Fruit fly (Drosophila melanogaster) whole organism, wandering third instar larva: ENCODE results near the gene CG43339.

Source experiments
- Abd-B ChIP-seq: fragments of >200 bp; optimal IDR thresholded peaks from 2 replicates; lab custom pipeline; 2017; ENCODE audit warnings: missing biosample characterization, missing genetic modification characterization
- CG32264 ChIP-seq: fragments of 200-800 bp; sonication (Bioruptor generic); optimal IDR thresholded peaks from 2 replicates; lab custom pipeline; 2016; ENCODE audit warnings: missing biosample characterization, missing genetic modification characterization
- CG9705 ChIP-seq: fragments of 200-800 bp; sonication (Bioruptor generic); optimal IDR thresholded peaks from 2 replicates; lab custom pipeline; 2018; ENCODE audit warnings: missing biosample characterization, mild to moderate bottlenecking, missing genetic modification characterization
- CrebA ChIP-seq: fragments of 200-800 bp; sonication (Bioruptor generic); optimal IDR thresholded peaks from 2 replicates; lab custom pipeline; 2016; ENCODE audit warnings: missing biosample characterization, mild to moderate bottlenecking, missing genetic modification characterization, borderline replicate concordance
- Dfd ChIP-seq: fragments of >200 bp; optimal IDR thresholded peaks from 2 replicates; lab custom pipeline; 2017; ENCODE audit warnings: missing biosample characterization, missing genetic modification characterization
- Dif ChIP-seq: fragments of 200-275, 200-300 bp; sonication (Bioruptor generic); optimal IDR thresholded peaks from 2 replicates; lab custom pipeline; 2018; ENCODE audit warnings: missing biosample characterization, missing genetic modification characterization; ENCODE audit not compliant: partially characterized antibody
- GATAd ChIP-seq: sonication (Bioruptor generic); optimal IDR thresholded peaks from 2 replicates; lab custom pipeline; 2016; ENCODE audit warnings: missing biosample characterization, missing genetic modification characterization
- HLH106 ChIP-seq: fragments of 200-800 bp; optimal IDR thresholded peaks from 3 replicates; lab custom pipeline; 2019; ENCODE audit warnings: missing biosample characterization, mild to moderate bottlenecking, missing genetic modification characterization, moderate library complexity
- Hnf4 ChIP-seq: fragments of 200-800 bp; sonication (Bioruptor generic); optimal IDR thresholded peaks from 2 replicates; lab custom pipeline; 2016; ENCODE audit warnings: missing biosample characterization, mild to moderate bottlenecking, missing genetic modification characterization
- Hr78 ChIP-seq: fragments of >200 bp; optimal IDR thresholded peaks from 2 replicates; lab custom pipeline; 2017; ENCODE audit warnings: missing biosample characterization, missing genetic modification characterization
- Hr83 ChIP-seq: fragments of 200-300 bp; sonication (Bioruptor generic); optimal IDR thresholded peaks from 2 replicates; lab custom pipeline; 2016; ENCODE audit warnings: missing biosample characterization, mild to moderate bottlenecking, missing genetic modification characterization, moderate library complexity; ENCODE audit not compliant: poor library complexity, severe bottlenecking
- Jra ChIP-seq: sonication (Bioruptor generic); optimal IDR thresholded peaks from 2 replicates; lab custom pipeline; 2016; ENCODE audit warnings: missing biosample characterization, missing genetic modification characterization
- Mio ChIP-seq: sonication (Bioruptor generic); optimal IDR thresholded peaks from 2 replicates; lab custom pipeline; 2016; ENCODE audit warnings: missing biosample characterization, missing genetic modification characterization
- Myc ChIP-seq: fragments of >200 bp; optimal IDR thresholded peaks from 2 replicates; lab custom pipeline; 2017
- N ChIP-seq: fragments of >200 bp; optimal IDR thresholded peaks from 2 replicates; lab custom pipeline; 2018; ENCODE audit warnings: missing biosample characterization, missing external identifiers, missing genetic modification characterization
- OdsH ChIP-seq: fragments of 200-800 bp; sonication (Bioruptor generic); optimal IDR thresholded peaks from 2 replicates; lab custom pipeline; 2016; ENCODE audit warnings: missing biosample characterization, mild to moderate bottlenecking, missing genetic modification characterization
- Rel ChIP-seq, 2 experiments: fragments of 200-800 bp; sonication (Bioruptor generic) in 1 of 2; optimal IDR thresholded peaks; 2 replicates in 1 of 2; 3 replicates in 1 of 2; lab custom pipeline; 2016 to 2019; ENCODE audit warnings: mild to moderate bottlenecking in 2 of 2, missing biosample characterization in 2 of 2, missing genetic modification characterization in 2 of 2, moderate library complexity in 1 of 2
- Sp1 ChIP-seq: fragments of 200-800 bp; sonication (Bioruptor generic); optimal IDR thresholded peaks from 3 replicates; lab custom pipeline; 2019; ENCODE audit warnings: missing biosample characterization, mild to moderate bottlenecking, missing genetic modification characterization, moderate library complexity
- Vsx2 ChIP-seq: fragments of 200-300, 225-300 bp; sonication (Bioruptor generic); optimal IDR thresholded peaks from 2 replicates; lab custom pipeline; 2018; ENCODE audit warnings: missing biosample characterization, missing genetic modification characterization; ENCODE audit not compliant: partially characterized antibody
- br ChIP-seq: fragments of 200-800 bp; sonication (Bioruptor generic); optimal IDR thresholded peaks from 2 replicates; lab custom pipeline; 2016; ENCODE audit warnings: missing biosample characterization, missing genetic modification characterization
- brk ChIP-seq: fragments of 200-800 bp; sonication (Bioruptor generic); optimal IDR thresholded peaks from 2 replicates; lab custom pipeline; 2016; ENCODE audit warnings: missing biosample characterization, mild to moderate bottlenecking, missing genetic modification characterization
- dl ChIP-seq, 2 experiments: fragments of 175-275, 200-275 bp in 1 of 2; fragments of 200-275 bp in 1 of 2; sonication (Bioruptor generic); optimal IDR thresholded peaks; lab custom pipeline; 2018; ENCODE audit warnings: mild to moderate bottlenecking in 2 of 2, missing biosample characterization in 2 of 2, missing genetic modification characterization in 2 of 2, moderate library complexity in 2 of 2; ENCODE audit not compliant: partially characterized antibody in 2 of 2, insufficient read depth in 1 of 2
- dmrt93B ChIP-seq: fragments of 200-800 bp; sonication (Bioruptor generic); optimal IDR thresholded peaks from 2 replicates; lab custom pipeline; 2018; ENCODE audit warnings: missing biosample characterization, mild to moderate bottlenecking, missing genetic modification characterization
- dsf ChIP-seq: sonication (Bioruptor generic); optimal IDR thresholded peaks from 2 replicates; lab custom pipeline; 2016; ENCODE audit warnings: missing biosample characterization, missing genetic modification characterization, borderline replicate concordance
- ey ChIP-seq: fragments of 200-800 bp; sonication (Bioruptor generic); optimal IDR thresholded peaks from 2 replicates; lab custom pipeline; 2016; ENCODE audit warnings: missing biosample characterization, missing genetic modification characterization
- foxo ChIP-seq, 2 experiments: fragments of 200-800 bp; sonication (Bioruptor generic); optimal IDR thresholded peaks; 2 replicates in 1 of 2; 3 replicates in 1 of 2; lab custom pipeline; 2016 to 2017; ENCODE audit warnings: missing biosample characterization in 2 of 2, missing genetic modification characterization in 2 of 2
- fru ChIP-seq: fragments of 200-800 bp; sonication (Bioruptor generic); optimal IDR thresholded peaks from 3 replicates; lab custom pipeline; 2016; ENCODE audit warnings: missing biosample characterization, mild to moderate bottlenecking, missing genetic modification characterization
- h ChIP-seq: fragments of 200-800 bp; sonication (Bioruptor generic); optimal IDR thresholded peaks from 3 replicates; lab custom pipeline; 2016; ENCODE audit warnings: missing biosample characterization, mild to moderate bottlenecking, missing genetic modification characterization
- jim ChIP-seq: fragments of 175-275, 200-325 bp; sonication (Bioruptor generic); optimal IDR thresholded peaks from 2 replicates; lab custom pipeline; 2016; ENCODE audit warnings: missing biosample characterization, mild to moderate bottlenecking, missing genetic modification characterization
- lola ChIP-seq: fragments of >200 bp; optimal IDR thresholded peaks from 2 replicates; lab custom pipeline; 2017; ENCODE audit warnings: missing biosample characterization, missing genetic modification characterization
- pan ChIP-seq: fragments of >200 bp; optimal IDR thresholded peaks from 2 replicates; lab custom pipeline; 2017
- psq ChIP-seq: fragments of 200-800 bp; sonication (Bioruptor generic); optimal IDR thresholded peaks from 3 replicates; lab custom pipeline; 2017; ENCODE audit warnings: missing biosample characterization, mild to moderate bottlenecking, missing genetic modification characterization, moderate library complexity
- rgr ChIP-seq: fragments of 200-800 bp; sonication (Bioruptor generic); optimal IDR thresholded peaks from 3 replicates; lab custom pipeline; 2016; ENCODE audit warnings: missing biosample characterization, mild to moderate bottlenecking, missing genetic modification characterization
- sage ChIP-seq: fragments of 200-800 bp; sonication (Bioruptor generic); optimal IDR thresholded peaks from 2 replicates; lab custom pipeline; 2016; ENCODE audit warnings: missing biosample characterization, mild to moderate bottlenecking, missing genetic modification characterization
- sv ChIP-seq: fragments of 200-800 bp; sonication (Bioruptor generic); optimal IDR thresholded peaks from 3 replicates; lab custom pipeline; 2016; ENCODE audit warnings: missing biosample characterization, missing genetic modification characterization
- tai ChIP-seq: sonication (Bioruptor generic); optimal IDR thresholded peaks from 2 replicates; lab custom pipeline; 2016; ENCODE audit warnings: missing biosample characterization, missing genetic modification characterization
- usp ChIP-seq: fragments of >200 bp; optimal IDR thresholded peaks from 2 replicates; lab custom pipeline; 2017; ENCODE audit warnings: missing biosample characterization, missing genetic modification characterization
- woc ChIP-seq: sonication (Bioruptor generic); optimal IDR thresholded peaks from 2 replicates; lab custom pipeline; 2016; ENCODE audit warnings: missing biosample characterization, mild to moderate bottlenecking, missing genetic modification characterization

Gene CG43339

DNA sequence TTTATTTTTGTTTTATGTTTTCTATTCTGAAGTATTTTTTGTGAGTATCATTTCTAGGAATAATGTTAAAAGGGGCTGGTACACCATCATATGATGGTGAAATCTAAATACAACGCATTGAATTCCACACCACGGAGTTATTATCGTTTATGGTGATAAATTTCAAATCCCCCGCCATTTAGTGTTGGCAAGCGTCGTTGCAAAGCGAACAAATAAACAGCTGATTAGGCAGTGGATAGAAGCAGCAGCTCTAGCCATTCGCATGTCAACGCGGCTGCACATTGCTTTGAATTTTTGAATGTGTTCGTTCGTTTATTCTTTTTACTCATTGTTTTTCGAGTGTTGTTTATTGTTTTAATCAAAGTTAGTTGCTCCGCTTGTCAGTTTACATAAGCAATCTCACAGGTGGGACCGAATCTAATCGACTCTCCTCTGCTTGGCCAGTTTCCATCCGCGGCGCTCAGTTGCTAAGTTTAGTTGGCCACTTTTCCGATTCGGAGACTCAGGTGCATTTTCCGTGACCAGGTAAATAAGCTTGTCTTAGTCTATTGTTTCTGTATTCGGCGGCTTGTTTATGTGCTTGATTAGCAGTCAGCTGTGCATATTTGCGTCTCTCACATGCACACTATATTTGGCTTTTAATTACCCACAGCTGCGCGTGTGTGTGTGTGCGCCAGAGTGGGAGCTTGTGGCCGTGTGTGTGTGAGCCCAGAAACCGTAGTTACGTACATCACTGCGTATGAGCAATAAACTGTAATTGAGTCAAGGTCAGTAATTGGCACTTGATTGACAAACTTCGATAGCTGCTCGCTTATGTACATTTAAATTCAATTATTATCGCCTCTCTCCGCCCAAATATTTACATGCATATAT is 4.1 kb upstream of the CG43339 start, which contains the start of the genes Mst36Fa and CG31751:
TSS of gene Mst36Fa (minus strand) at position 51 of the 873 bp plus-strand sequence.
TSS of gene CG31751 (plus strand) at position 274 of the 873 bp plus-strand sequence.
- no peak for TF ChIP-seq CrebA
- TF ChIP-seq OdsH (GFP tag; lab: Kevin White, UChicago), result peak; percentile 61
- no peak for TF ChIP-seq dsf (GFP tag; lab: Kevin White, UChicago)
- TF ChIP-seq N (GFP tag; lab: Kevin White, UChicago), result no peak
- TF ChIP-seq pan (lab: Kevin White, UChicago), result no peak
- peak; percentile 55 for TF ChIP-seq sv (GFP tag; lab: Kevin White, UChicago)
- no peak for TF ChIP-seq CG9705 (GFP tag; lab: Kevin White, UChicago)
- peak; percentile 50 for TF ChIP-seq ey (GFP tag; lab: Kevin White, UChicago)
- TF ChIP-seq Hnf4, result peak; percentile 69
- TF ChIP-seq jim, result no peak
- TF ChIP-seq lola (GFP tag; lab: Kevin White, UChicago), result no peak
- TF ChIP-seq Hr83 (GFP tag; lab: Kevin White, UChicago), result peak; percentile 92
- no peak for TF ChIP-seq Rel (GFP tag; optimal IDR thresholded peaks at IDR 0.05; lab: Kevin White, UChicago)
- TF ChIP-seq Rel (tag; optimal IDR thresholded peaks at IDR 0.05; lab: Kevin White, UChicago), result peak; percentile 29
- no peak for TF ChIP-seq Mio (GFP tag; lab: Kevin White, UChicago)
- TF ChIP-seq Dfd (GFP tag; lab: Kevin White, UChicago), result no peak
- TF ChIP-seq usp (GFP tag; lab: Kevin White, UChicago), result no peak
- no peak for TF ChIP-seq woc (GFP tag; lab: Kevin White, UChicago)
- TF ChIP-seq dl (GFP tag; optimal IDR thresholded peaks at IDR 0.05; lab: Kevin White, UChicago; ENCODE audit: insufficient read depth in 1 of 2, partially characterized antibody in 2 of 2), result no peak
- peak in 1 of 2 experiments; percentile 64 for TF ChIP-seq foxo (GFP tag; optimal IDR thresholded peaks at IDR 0.05; lab: Kevin White, UChicago)
- no peak for TF ChIP-seq Abd-B (GFP tag; lab: Kevin White, UChicago)
- peak; percentile 61 for TF ChIP-seq rgr (GFP tag; lab: Kevin White, UChicago)
- peak; percentile 38 for TF ChIP-seq Myc (lab: Kevin White, UChicago)
- no peak for TF ChIP-seq CG32264
- TF ChIP-seq br, result peak; percentile 56
- no peak for TF ChIP-seq Vsx2
- peak; percentile 66 for TF ChIP-seq h (GFP tag; lab: Kevin White, UChicago)
- TF ChIP-seq GATAd (GFP tag; lab: Kevin White, UChicago), result no peak
- no peak for TF ChIP-seq brk (GFP tag; lab: Kevin White, UChicago)
- TF ChIP-seq Hr78 (GFP tag; lab: Kevin White, UChicago), result no peak
- TF ChIP-seq HLH106, result no peak
- TF ChIP-seq sage (GFP tag; lab: Kevin White, UChicago), result no peak
- no peak for TF ChIP-seq Dif (GFP tag; lab: Kevin White, UChicago)
- TF ChIP-seq tai (GFP tag; lab: Kevin White, UChicago), result no peak
- TF ChIP-seq Jra (GFP tag; lab: Kevin White, UChicago), result no peak
- TF ChIP-seq Sp1 (GFP tag; lab: Kevin White, UChicago), result peak; percentile 14
- TF ChIP-seq dmrt93B, result no peak
- TF ChIP-seq fru, result peak; percentile 34
- peak; percentile 27 for TF ChIP-seq psq (GFP tag; lab: Kevin White, UChicago)

DNA sequence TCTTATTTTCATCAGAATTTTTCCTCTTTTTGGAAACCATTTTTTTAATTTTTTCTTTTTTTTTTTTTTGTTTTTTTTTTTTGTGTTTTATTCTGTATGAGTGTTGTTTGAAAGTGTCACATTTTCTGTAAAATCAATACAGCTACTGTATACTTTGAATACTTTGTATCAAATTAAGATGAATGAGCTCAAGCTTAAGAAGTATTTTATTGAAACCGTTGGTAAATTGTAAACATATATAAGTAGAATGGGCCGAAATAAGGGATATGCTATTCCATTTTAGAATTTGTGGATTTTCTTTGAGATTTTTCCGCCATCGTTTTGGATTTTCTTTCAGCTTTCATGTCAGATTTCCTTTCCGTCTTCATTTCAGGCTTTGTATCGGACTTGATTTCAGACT is 1.9 kb upstream of the CG43339 start, which contains the start of gene Mst36Fb:
TSS of gene Mst36Fb (minus strand) at position 101 of the 400 bp plus-strand sequence.
- TF ChIP-seq Dif (GFP tag; lab: Kevin White, UChicago) (no peak), usp (GFP tag; lab: Kevin White, UChicago) (no peak), ey (GFP tag; lab: Kevin White, UChicago) (no peak), fru (no peak)
- TF ChIP-seq, all 38 proteins: peak for 0
